Worm (Caenorhabditis elegans) whole organism, L2 larva: ENCODE data around the gene epg-5.

ENCODE experiments used
- blmp-1 ChIP-seq: sonication (generic microtip); optimal IDR thresholded peaks from 2 replicates; lab custom pipeline; 2017; ENCODE audit warnings: missing genetic modification characterization, mild to moderate bottlenecking, missing compliant biosample characterization, antibody characterized with exemption, moderate library complexity; ENCODE audit not compliant: insufficient read depth
- ceh-82 ChIP-seq: fragments of 150-350 bp; optimal IDR thresholded peaks from 2 replicates; lab custom pipeline; 2014; ENCODE audit warnings: missing biosample characterization, missing genetic modification characterization
- dmd-4 ChIP-seq: sonication (generic microtip); optimal IDR thresholded peaks from 2 replicates; lab custom pipeline; 2017; ENCODE audit warnings: missing biosample characterization, missing genetic modification characterization
- elt-3 ChIP-seq: sonication (generic microtip); optimal IDR thresholded peaks from 2 replicates; lab custom pipeline; 2017; ENCODE audit warnings: missing biosample characterization, missing genetic modification characterization
- fos-1 ChIP-seq: fragments of 150-350 bp; optimal IDR thresholded peaks from 2 replicates; lab custom pipeline; 2014; ENCODE audit warnings: missing biosample characterization, missing genetic modification characterization
- lin-39 ChIP-seq: fragments of 150-350 bp; optimal IDR thresholded peaks from 2 replicates; lab custom pipeline; 2014; ENCODE audit warnings: missing biosample characterization, missing genetic modification reagents, missing genetic modification characterization
- mdl-1 ChIP-seq, 2 experiments: fragments of 150-350 bp in 1 of 2; sonication (generic microtip) in 1 of 2; optimal IDR thresholded peaks; 2 replicates each; lab custom pipeline; 2017; ENCODE audit warnings: missing biosample characterization in 2 of 2, missing genetic modification characterization in 2 of 2
- nhr-12 ChIP-seq: fragments of 150-350 bp; optimal IDR thresholded peaks from 2 replicates; lab custom pipeline; 2014; ENCODE audit warnings: missing biosample characterization, missing genetic modification characterization
- nhr-77 ChIP-seq: fragments of 150-350 bp; optimal IDR thresholded peaks from 2 replicates; lab custom pipeline; 2014; ENCODE audit warnings: missing biosample characterization, missing genetic modification characterization
- snpc-4 ChIP-seq: fragments of 150-350 bp; optimal IDR thresholded peaks from 2 replicates; lab custom pipeline; 2014; ENCODE audit warnings: missing biosample characterization, missing genetic modification characterization
- unc-39 ChIP-seq: fragments of 150-350 bp; optimal IDR thresholded peaks from 2 replicates; lab custom pipeline; 2014; ENCODE audit warnings: missing biosample characterization, missing genetic modification characterization
- unc-55 ChIP-seq: fragments of 150-350 bp; sonication (generic microtip); optimal IDR thresholded peaks from 3 replicates; lab custom pipeline; 2014; ENCODE audit warnings: missing biosample characterization, missing genetic modification reagents, missing genetic modification characterization
- ztf-4 ChIP-seq: fragments of 150-350 bp; optimal IDR thresholded peaks from 2 replicates; lab custom pipeline; 2014; ENCODE audit warnings: missing biosample characterization, missing genetic modification characterization

DNA sequence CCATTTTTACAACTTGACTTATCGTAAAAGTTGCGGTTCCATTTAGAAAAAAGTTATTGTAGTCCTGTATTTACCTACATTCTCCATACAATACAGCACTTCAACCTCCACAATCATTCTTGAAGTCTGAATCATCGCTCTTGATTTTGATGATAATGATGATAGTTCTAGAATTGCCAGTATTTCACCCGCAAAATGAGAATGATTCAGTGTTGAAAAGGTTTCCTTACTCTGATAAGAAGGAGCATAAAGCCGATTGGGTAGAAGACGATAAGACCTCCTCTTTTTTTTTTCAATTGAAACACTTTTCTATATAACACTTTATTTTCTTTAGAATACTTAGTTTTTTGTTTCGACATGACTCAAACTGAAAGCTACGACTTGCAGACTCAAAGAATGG, 21.6 kb upstream of the epg-5 start, which contains the start of gene T19D12.4:
- TF ChIP-seq dmd-4 (tag; lab: Kevin White, UChicago) (no peak), ceh-82 (tag; lab: Kevin White, UChicago) (no peak), mdl-1 (tag; optimal IDR thresholded peaks at IDR 0.05; lab: Kevin White, UChicago) (no peak), ztf-4 (tag; lab: Kevin White, UChicago) (no peak), nhr-12 (tag; lab: Kevin White, UChicago) (no peak), blmp-1 (tag; lab: Kevin White, UChicago) (no peak), nhr-77 (tag; lab: Kevin White, UChicago) (no peak), snpc-4 (no peak), unc-39 (no peak), lin-39 (tag; lab: Kevin White, UChicago) (no peak), elt-3 (tag; lab: Kevin White, UChicago) (no peak), fos-1 (tag; lab: Kevin White, UChicago) (peak; percentile 91), unc-55 (no peak)
